Worm (Caenorhabditis elegans): ENCODE data around the gene rsp-1.

- TF ChIP-seq ztf-11 (tag; optimal IDR thresholded peaks at IDR 0.05) (no peak), unc-62 (GFP tag; optimal IDR thresholded peaks at IDR 0.05) (no peak), snpc-4 (tag; optimal IDR thresholded peaks at IDR 0.05) (no peak), lsy-2 (tag; optimal IDR thresholded peaks at IDR 0.05) (no peak)
Observed at ce11 chrII:11444973-11445372, 8.2 kb upstream of the rsp-1 start, which contains the start of gene W02B12.13.

All from whole organism, mixed stage, embryonic.